Fruit fly (Drosophila melanogaster) whole organism, pupa: ENCODE measurements around the gene CG42322.

Source experiments
- CG10348 ChIP-seq: fragments of 200-800 bp; sonication (Bioruptor generic); IDR thresholded peaks from 2 replicates; pipeline ENCODE4 v1.3.6; 2022; ENCODE audit warnings: missing biosample characterization, missing genetic modification characterization
- CG12605 ChIP-seq: fragments of 200-800 bp; sonication (Bioruptor generic); IDR thresholded peaks from 2 replicates; pipeline ENCODE4 v1.3.6; 2022; ENCODE audit warnings: missing biosample characterization, missing genetic modification characterization
- CG17806 ChIP-seq: fragments of 200-800 bp; sonication (Bioruptor generic); optimal IDR thresholded peaks from 2 replicates; lab custom pipeline; 2018; ENCODE audit warnings: missing biosample characterization, mild to moderate bottlenecking, missing genetic modification characterization, moderate library complexity
- CG32121 ChIP-seq: fragments of 200-800 bp; sonication (Bioruptor generic); IDR thresholded peaks from 2 replicates; pipeline ENCODE4 v1.3.6; 2022; ENCODE audit warnings: missing biosample characterization, missing genetic modification characterization
- CG8159 ChIP-seq: fragments of 200-800 bp; sonication (Bioruptor generic); optimal IDR thresholded peaks from 3 replicates; lab custom pipeline; 2018; ENCODE audit warnings: missing biosample characterization, mild to moderate bottlenecking, missing genetic modification characterization, moderate library complexity
- CG8301 ChIP-seq: fragments of 200-800 bp; sonication (Bioruptor generic); optimal IDR thresholded peaks from 2 replicates; lab custom pipeline; 2018; ENCODE audit warnings: missing biosample characterization, mild to moderate bottlenecking, missing genetic modification characterization
- CG9948 ChIP-seq: fragments of 200-800 bp; sonication (Bioruptor generic); optimal IDR thresholded peaks from 2 replicates; lab custom pipeline; 2018; ENCODE audit warnings: missing biosample characterization, mild to moderate bottlenecking, missing genetic modification characterization, moderate library complexity
- EcR ChIP-seq: fragments of 200-800 bp; sonication (Bioruptor generic); optimal IDR thresholded peaks from 3 replicates; lab custom pipeline; 2019; ENCODE audit warnings: missing biosample characterization, missing genetic modification characterization, mild to moderate bottlenecking, moderate library complexity, missing genetic modification reagents
- Pif1A ChIP-seq: fragments of 200-800 bp; sonication (Bioruptor generic); optimal IDR thresholded peaks from 3 replicates; lab custom pipeline; 2016; ENCODE audit warnings: missing biosample characterization, missing genetic modification characterization
- Pif1B ChIP-seq: fragments of 200-800 bp; sonication (Bioruptor generic); optimal IDR thresholded peaks from 3 replicates; lab custom pipeline; 2016; ENCODE audit warnings: missing biosample characterization, missing genetic modification characterization
- fd96Ca ChIP-seq: fragments of 200-800 bp; sonication (Bioruptor generic); IDR thresholded peaks from 3 replicates; pipeline ENCODE4 v1.3.6; 2022; ENCODE audit warnings: missing biosample characterization, missing genetic modification characterization
- gl ChIP-seq: fragments of 200-800 bp; sonication (Bioruptor generic); optimal IDR thresholded peaks from 2 replicates; lab custom pipeline; 2018; ENCODE audit warnings: missing biosample characterization, mild to moderate bottlenecking, missing genetic modification characterization

dm6 chr3R:20765302-20766155, 25.6 kb downstream of the CG42322 start:
- TF ChIP-seq CG12605 (GFP tag; lab: Robert Waterston, UW) (peak; percentile 76), CG32121 (GFP tag; lab: Robert Waterston, UW) (peak; percentile 61; the same call in 1 of the 2 replicates), Pif1B (GFP tag; lab: Kevin White, UChicago) (no peak), EcR (GFP tag; lab: Kevin White, UChicago) (peak; percentile 30), CG8159 (tag; lab: Kevin White, UChicago) (no peak), gl (no peak), CG9948 (tag; lab: Kevin White, UChicago) (no peak), CG10348 (GFP tag; lab: Robert Waterston, UW) (0 out of 2 replicates have a peak, but pooled peaks have one; percentile 33), Pif1A (GFP tag; lab: Kevin White, UChicago) (no peak), fd96Ca (GFP tag; lab: Robert Waterston, UW) (peak; percentile 32; the same call in 2 of the 3 replicates), CG8301 (no peak), CG17806 (tag; lab: Kevin White, UChicago) (no peak)
